Worm (Caenorhabditis elegans) whole organism, L2 larva: Measurements from ENCODE around the gene C06A12.19.
A peak's percentile ranks its signal among the peaks of the same experiment; 100 is the strongest.

Experiments
- C34F6.9 ChIP-seq: fragments of 150-350 bp; optimal IDR thresholded peaks from 2 replicates; lab custom pipeline; 2014; ENCODE audit warnings: missing biosample characterization, missing genetic modification characterization
- R02D3.7 ChIP-seq: fragments of 150-350 bp; optimal IDR thresholded peaks from 2 replicates; lab custom pipeline; 2014; ENCODE audit warnings: missing biosample characterization, missing genetic modification characterization
- ZK546.5 ChIP-seq: sonication (generic microtip); optimal IDR thresholded peaks from 2 replicates; lab custom pipeline; 2017; ENCODE audit warnings: missing biosample characterization, missing genetic modification characterization
- alr-1 ChIP-seq: fragments of 150-350 bp; optimal IDR thresholded peaks from 2 replicates; lab custom pipeline; 2014; ENCODE audit warnings: missing biosample characterization, missing genetic modification characterization
- aly-2 ChIP-seq: fragments of 150-350 bp; optimal IDR thresholded peaks from 2 replicates; lab custom pipeline; 2014; ENCODE audit warnings: missing biosample characterization, missing genetic modification characterization
- ama-1 ChIP-seq: fragments of 150-350 bp; optimal IDR thresholded peaks from 2 replicates; lab custom pipeline; 2018; ENCODE audit warnings: inconsistent platforms
- blmp-1 ChIP-seq: sonication (generic microtip); optimal IDR thresholded peaks from 2 replicates; lab custom pipeline; 2017; ENCODE audit warnings: missing genetic modification characterization, mild to moderate bottlenecking, missing compliant biosample characterization, antibody characterized with exemption, moderate library complexity; ENCODE audit not compliant: insufficient read depth
- crh-2 ChIP-seq: sonication (generic microtip); optimal IDR thresholded peaks from 2 replicates; lab custom pipeline; 2017; ENCODE audit warnings: missing biosample characterization, missing genetic modification characterization
- dmd-4 ChIP-seq: sonication (generic microtip); optimal IDR thresholded peaks from 2 replicates; lab custom pipeline; 2017; ENCODE audit warnings: missing biosample characterization, missing genetic modification characterization
- egl-27 ChIP-seq: sonication (generic microtip); optimal IDR thresholded peaks from 3 replicates; lab custom pipeline; 2017; ENCODE audit warnings: missing biosample characterization, missing genetic modification reagents, missing genetic modification characterization
- fos-1 ChIP-seq: fragments of 150-350 bp; optimal IDR thresholded peaks from 2 replicates; lab custom pipeline; 2014; ENCODE audit warnings: missing biosample characterization, missing genetic modification characterization
- gmeb-1 ChIP-seq: fragments of 150-350 bp; optimal IDR thresholded peaks from 2 replicates; lab custom pipeline; 2014; ENCODE audit warnings: missing biosample characterization, missing genetic modification characterization
- lin-13 ChIP-seq: fragments of 150-350 bp; optimal IDR thresholded peaks from 2 replicates; lab custom pipeline; 2014; ENCODE audit warnings: missing biosample characterization, missing genetic modification reagents, missing genetic modification characterization
- lin-39 ChIP-seq: fragments of 150-350 bp; optimal IDR thresholded peaks from 2 replicates; lab custom pipeline; 2014; ENCODE audit warnings: missing biosample characterization, missing genetic modification reagents, missing genetic modification characterization
- lsy-2 ChIP-seq, 2 experiments: fragments of 150-350 bp in 1 of 2; sonication (generic microtip) in 1 of 2; optimal IDR thresholded peaks; 2 replicates each; lab custom pipeline; 2014 to 2017; ENCODE audit warnings: missing biosample characterization in 2 of 2, missing genetic modification characterization in 2 of 2
- mab-5 ChIP-seq: fragments of 150-350 bp; optimal IDR thresholded peaks from 2 replicates; lab custom pipeline; 2014; ENCODE audit warnings: missing biosample characterization, missing genetic modification characterization
- mbf-1 ChIP-seq: sonication (generic microtip); optimal IDR thresholded peaks from 2 replicates; lab custom pipeline; 2017; ENCODE audit warnings: missing biosample characterization, missing genetic modification characterization
- nhr-11 ChIP-seq: fragments of 150-350 bp; optimal IDR thresholded peaks from 2 replicates; lab custom pipeline; 2014; ENCODE audit warnings: missing biosample characterization, missing genetic modification characterization
- nhr-12 ChIP-seq: fragments of 150-350 bp; optimal IDR thresholded peaks from 2 replicates; lab custom pipeline; 2014; ENCODE audit warnings: missing biosample characterization, missing genetic modification characterization
- nhr-129 ChIP-seq: fragments of 150-350 bp; optimal IDR thresholded peaks from 2 replicates; lab custom pipeline; 2014; ENCODE audit warnings: missing biosample characterization, missing genetic modification characterization
- nhr-21 ChIP-seq: fragments of 150-350 bp; optimal IDR thresholded peaks from 2 replicates; lab custom pipeline; 2014; ENCODE audit warnings: missing biosample characterization, missing genetic modification characterization
- nhr-23 ChIP-seq: fragments of 150-350 bp; optimal IDR thresholded peaks from 2 replicates; lab custom pipeline; 2014; ENCODE audit warnings: missing biosample characterization, missing genetic modification reagents, missing genetic modification characterization
- nhr-25 ChIP-seq: fragments of 150-350 bp; sonication (generic microtip); optimal IDR thresholded peaks from 3 replicates; lab custom pipeline; 2014; ENCODE audit warnings: missing biosample characterization, missing genetic modification characterization
- nhr-77 ChIP-seq: fragments of 150-350 bp; optimal IDR thresholded peaks from 2 replicates; lab custom pipeline; 2014; ENCODE audit warnings: missing biosample characterization, missing genetic modification characterization
- peb-1 ChIP-seq: fragments of 150-350 bp; optimal IDR thresholded peaks from 2 replicates; lab custom pipeline; 2014; ENCODE audit warnings: missing biosample characterization, missing genetic modification characterization
- skn-1 ChIP-seq: sonication (generic microtip); optimal IDR thresholded peaks from 2 replicates; lab custom pipeline; 2017; ENCODE audit warnings: missing biosample characterization, missing genetic modification characterization
- sma-3 ChIP-seq: sonication (generic microtip); optimal IDR thresholded peaks from 2 replicates; lab custom pipeline; 2016; ENCODE audit warnings: missing genetic modification reagents, missing genetic modification characterization, missing compliant biosample characterization
- sma-9 ChIP-seq, 2 experiments: fragments of 150-350 bp in 1 of 2; sonication (generic microtip) in 1 of 2; optimal IDR thresholded peaks; 2 replicates each; lab custom pipeline; 2014 to 2016; ENCODE audit warnings: missing genetic modification characterization in 2 of 2, mild to moderate bottlenecking in 1 of 2, missing biosample characterization in 1 of 2, missing compliant biosample characterization in 1 of 2, missing genetic modification reagents in 1 of 2, moderate library complexity in 1 of 2
- snpc-4 ChIP-seq: fragments of 150-350 bp; optimal IDR thresholded peaks from 2 replicates; lab custom pipeline; 2014; ENCODE audit warnings: missing biosample characterization, missing genetic modification characterization
- unc-39 ChIP-seq: fragments of 150-350 bp; optimal IDR thresholded peaks from 2 replicates; lab custom pipeline; 2014; ENCODE audit warnings: missing biosample characterization, missing genetic modification characterization
- unc-55 ChIP-seq: fragments of 150-350 bp; sonication (generic microtip); optimal IDR thresholded peaks from 3 replicates; lab custom pipeline; 2014; ENCODE audit warnings: missing biosample characterization, missing genetic modification reagents, missing genetic modification characterization
- unc-62 ChIP-seq: fragments of 150-350 bp; optimal IDR thresholded peaks from 2 replicates; lab custom pipeline; 2014; ENCODE audit warnings: missing biosample characterization, missing genetic modification reagents, missing genetic modification characterization
- zag-1 ChIP-seq: fragments of 150-350 bp; optimal IDR thresholded peaks from 2 replicates; lab custom pipeline; 2014; ENCODE audit warnings: missing biosample characterization, missing genetic modification characterization
- ztf-1 ChIP-seq: fragments of 200-800 bp; sonication (Bioruptor generic); conservative IDR thresholded peaks from 2 replicates; pipeline ENCODE4 v1.3.6; 2022; ENCODE audit warnings: missing genetic modification characterization, missing compliant biosample characterization
- ztf-4 ChIP-seq: fragments of 150-350 bp; optimal IDR thresholded peaks from 2 replicates; lab custom pipeline; 2014; ENCODE audit warnings: missing biosample characterization, missing genetic modification characterization

Gene C06A12.19

ce11 chrIV:17470096-17470602 lies 30.2 kb upstream of the C06A12.19 start, which contains the start of gene F11E6.4:
TSS of gene F11E6.4 (minus strand) at chrIV:17470354.
- TF ChIP-seq ama-1 (lab: Kevin White, UChicago) (peak; percentile 21), ztf-4 (tag; lab: Kevin White, UChicago) (peak; percentile 35), nhr-25 (tag; lab: Kevin White, UChicago) (peak; percentile 73), unc-39 (no peak), lin-13 (GFP tag; lab: Kevin White, UChicago) (peak; percentile 28)

ce11 chrIV:17467825-17468224 lies 27.9 kb upstream of the C06A12.19 start:
- TF ChIP-seq lsy-2 (tag; optimal IDR thresholded peaks at IDR 0.05; lab: Kevin White, UChicago) (no peak), C34F6.9 (tag; lab: Kevin White, UChicago) (peak; percentile 38), unc-55 (GFP tag; lab: Kevin White, UChicago) (peak; percentile 68)

- TF ChIP-seq crh-2 (tag; lab: Kevin White, UChicago) (peak; percentile 9), nhr-23 (tag; lab: Kevin White, UChicago) (no peak), gmeb-1 (tag; lab: Kevin White, UChicago) (peak; percentile 40), sma-9 (GFP tag; optimal IDR thresholded peaks at IDR 0.05; lab: Kevin White, UChicago) (peak; percentile 59), sma-9 (tag; optimal IDR thresholded peaks at IDR 0.05; lab: Kevin White, UChicago) (no peak), egl-27 (tag; lab: Kevin White, UChicago) (no peak), fos-1 (tag; lab: Kevin White, UChicago) (peak; percentile 30)
Measured at ce11 chrIV:17467325-17467724, 27.4 kb upstream of the C06A12.19 start, which contains the start of gene elo-2. TSS of gene elo-2 (minus strand) at chrIV:17467408.

ce11 chrIV:17465886-17466285 lies 26.0 kb upstream of the C06A12.19 start, which contains the start of gene F11E6.6:
TSS of gene F11E6.6 (minus strand) at chrIV:17465986.
- TF ChIP-seq mbf-1 (tag; lab: Kevin White, UChicago) (no peak), fos-1 (tag; lab: Kevin White, UChicago) (peak; percentile 48)
- TF ChIP-seq, all 48 proteins: peak for 1

- TF ChIP-seq nhr-129 (tag; lab: Kevin White, UChicago) (no peak), snpc-4 (tag; lab: Kevin White, UChicago) (no peak), nhr-77 (tag; lab: Kevin White, UChicago) (no peak), nhr-12 (tag; lab: Kevin White, UChicago) (no peak), skn-1 (tag; lab: Kevin White, UChicago) (no peak), zag-1 (tag; lab: Kevin White, UChicago) (no peak)
- TF ChIP-seq, all 48 proteins: peak for 0
Measured at ce11 chrIV:17463108-17463608, 23.3 kb upstream of the C06A12.19 start, which contains the start of gene F11E6.10. TSS of gene F11E6.10 (minus strand) at chrIV:17463158.

ce11 chrIV:17461222-17461707 lies 21.4 kb upstream of the C06A12.19 start, which contains the start of gene rif-1.1:
TSS of gene rif-1.1 (minus strand) at chrIV:17461272.
- TF ChIP-seq peb-1 (tag; lab: Kevin White, UChicago) (no peak), ZK546.5 (no peak), ztf-4 (tag; lab: Kevin White, UChicago) (no peak), lin-39 (tag; lab: Kevin White, UChicago) (no peak), nhr-129 (tag; lab: Kevin White, UChicago) (peak; percentile 49), sma-3 (GFP tag; lab: Kevin White, UChicago) (peak; percentile 2), unc-39 (no peak), alr-1 (tag; lab: Kevin White, UChicago) (no peak), blmp-1 (tag; lab: Kevin White, UChicago) (no peak), nhr-21 (tag; lab: Kevin White, UChicago) (no peak), egl-27 (tag; lab: Kevin White, UChicago) (no peak), mab-5 (tag; lab: Kevin White, UChicago) (no peak), lsy-2 (tag; optimal IDR thresholded peaks at IDR 0.05; lab: Kevin White, UChicago) (peak in 1 of 2 experiments; percentile 86), gmeb-1 (tag; lab: Kevin White, UChicago) (peak; percentile 86), C34F6.9 (tag; lab: Kevin White, UChicago) (peak; percentile 19), lin-13 (GFP tag; lab: Kevin White, UChicago) (peak; percentile 23), unc-62 (GFP tag; lab: Kevin White, UChicago) (no peak), mbf-1 (tag; lab: Kevin White, UChicago) (no peak), crh-2 (tag; lab: Kevin White, UChicago) (no peak), ztf-1 (GFP tag; lab: Robert Waterston, UW) (no peak), unc-55 (GFP tag; lab: Kevin White, UChicago) (peak; percentile 72), dmd-4 (tag; lab: Kevin White, UChicago) (no peak), R02D3.7 (tag; lab: Kevin White, UChicago) (no peak), aly-2 (tag; lab: Kevin White, UChicago) (no peak), skn-1 (tag; lab: Kevin White, UChicago) (no peak), nhr-11 (tag; lab: Kevin White, UChicago) (no peak)
